Worm (Caenorhabditis elegans): ENCODE results near the gene R11G1.1.
A peak's percentile ranks its signal among the peaks of the same experiment; 100 is the strongest.

R11G1.1 gene

DNA sequence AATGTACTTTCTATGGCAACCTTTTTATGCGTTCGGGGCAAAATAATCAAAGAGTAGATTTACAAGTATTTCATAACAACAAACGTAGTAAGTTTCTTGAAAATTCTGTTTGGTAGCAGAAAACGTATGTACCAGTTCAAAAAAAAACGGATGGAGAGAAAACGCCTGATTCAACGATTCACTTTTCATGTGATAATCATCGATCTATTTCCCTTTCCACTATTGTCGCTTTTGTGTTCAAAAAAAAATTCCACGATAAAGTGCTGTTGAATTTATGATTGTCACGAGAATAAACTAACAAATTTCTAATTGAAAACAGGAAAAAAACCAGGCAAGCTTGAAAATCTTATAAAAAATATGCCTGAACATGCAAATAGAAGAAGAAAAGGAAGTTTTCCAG lies 36.5 kb downstream of the R11G1.1 start:
- no peak for TF ChIP-seq flt-1 (GFP tag; IDR thresholded peaks at IDR 0.05)
- no peak for TF ChIP-seq ref-1 (GFP tag; conservative IDR thresholded peaks at IDR 0.05)
- no peak for TF ChIP-seq klf-2 (GFP tag; conservative IDR thresholded peaks at IDR 0.05)
- TF ChIP-seq cog-1 (tag; optimal IDR thresholded peaks at IDR 0.05), result no peak
- TF ChIP-seq T22C8.4 (GFP tag; IDR thresholded peaks at IDR 0.05), result no peak
- no peak for TF ChIP-seq med-1 (GFP tag; optimal IDR thresholded peaks at IDR 0.05; ENCODE audit: insufficient read depth)
- no peak for TF ChIP-seq ztf-29 (GFP tag; IDR thresholded peaks at IDR 0.05)
- no peak for TF ChIP-seq tab-1 (GFP tag; IDR thresholded peaks at IDR 0.05)
- TF ChIP-seq ztf-23 (GFP tag; IDR thresholded peaks at IDR 0.05), result no peak

DNA sequence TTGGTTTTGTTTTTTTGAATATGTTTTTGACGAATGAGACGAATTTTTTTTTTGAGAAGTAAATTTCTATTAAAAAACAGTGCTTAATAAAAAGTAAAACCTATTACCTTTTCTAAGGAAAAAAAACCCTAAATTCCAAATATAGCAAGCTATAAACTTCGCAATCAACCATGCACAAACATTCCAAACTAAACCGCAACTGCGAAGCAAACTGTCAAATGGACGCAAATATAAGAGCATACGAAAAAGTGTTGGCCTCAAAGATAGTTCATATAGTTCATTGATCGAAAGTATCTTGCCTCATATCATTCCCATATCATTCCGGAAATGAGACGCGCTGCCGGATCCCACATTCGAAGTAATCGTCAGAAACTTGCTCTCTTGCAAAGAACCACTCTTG lies 37.3 kb downstream of the R11G1.1 start, which contains the start of gene C01C4.3:
Gene C01C4.3 (plus strand): TSS at position 301 of the 400 bp plus-strand sequence.
- no peak for TF ChIP-seq ref-1 (GFP tag; conservative IDR thresholded peaks at IDR 0.05)

DNA sequence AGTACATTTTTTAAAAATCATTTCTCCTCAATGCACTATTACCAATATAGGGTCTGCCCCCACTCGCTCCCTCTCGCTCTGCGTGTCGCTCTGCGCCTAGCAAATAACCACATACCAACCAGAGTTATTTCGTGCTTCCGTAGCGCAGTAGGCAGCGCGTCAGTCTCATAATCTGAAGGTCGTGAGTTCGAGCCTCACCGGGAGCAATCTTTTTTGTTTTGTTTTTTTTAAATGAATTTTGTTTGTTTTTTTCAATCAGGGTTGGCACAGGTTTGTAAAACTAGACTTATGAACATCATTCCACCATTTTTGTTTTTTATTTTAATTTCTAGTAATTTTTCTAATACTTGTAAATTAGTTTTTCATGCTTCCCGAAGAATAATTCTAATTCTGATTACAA lies 38.3 kb downstream of the R11G1.1 start:
- TF ChIP-seq ref-1 (GFP tag; conservative IDR thresholded peaks at IDR 0.05), result peak; percentile 87
- peak; percentile 62 for TF ChIP-seq med-1 (GFP tag; optimal IDR thresholded peaks at IDR 0.05; ENCODE audit: insufficient read depth)
- TF ChIP-seq ztf-23 (GFP tag; IDR thresholded peaks at IDR 0.05), result peak; percentile 91
- peak; percentile 96 for TF ChIP-seq flt-1 (GFP tag; IDR thresholded peaks at IDR 0.05)
- peak; percentile 94 for TF ChIP-seq tab-1 (GFP tag; IDR thresholded peaks at IDR 0.05)
- peak; percentile 90 for TF ChIP-seq cog-1 (tag; optimal IDR thresholded peaks at IDR 0.05)
- peak; percentile 88 for TF ChIP-seq ztf-29 (GFP tag; IDR thresholded peaks at IDR 0.05)
- peak; percentile 92 for TF ChIP-seq klf-2 (GFP tag; conservative IDR thresholded peaks at IDR 0.05)
- peak; percentile 89 for TF ChIP-seq T22C8.4 (GFP tag; IDR thresholded peaks at IDR 0.05)

DNA sequence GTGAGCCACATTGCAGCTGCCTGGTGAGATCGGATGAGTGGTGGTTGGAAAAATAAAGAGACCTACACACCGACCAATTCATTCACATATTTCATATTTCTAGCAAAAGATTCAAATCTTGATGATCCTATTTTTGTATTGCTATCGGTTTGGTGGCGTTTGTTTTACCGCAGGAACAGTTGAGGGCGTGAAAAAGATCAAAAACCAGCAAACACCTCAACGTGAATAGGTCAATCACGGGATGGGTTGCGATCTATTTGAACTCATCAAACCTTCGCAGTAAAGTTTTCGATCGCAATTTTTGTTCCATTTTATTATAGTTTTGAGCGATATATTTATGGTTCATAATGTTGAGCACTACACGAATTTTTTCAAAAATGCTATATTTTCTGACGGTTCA lies 42.6 kb downstream of the R11G1.1 start:
- TF ChIP-seq T22C8.4 (GFP tag; IDR thresholded peaks at IDR 0.05) (no peak), med-1 (GFP tag; optimal IDR thresholded peaks at IDR 0.05; ENCODE audit: insufficient read depth) (no peak), flt-1 (GFP tag; IDR thresholded peaks at IDR 0.05) (no peak), klf-2 (GFP tag; conservative IDR thresholded peaks at IDR 0.05) (no peak), ref-1 (GFP tag; conservative IDR thresholded peaks at IDR 0.05) (no peak), cog-1 (tag; optimal IDR thresholded peaks at IDR 0.05) (no peak), ztf-29 (GFP tag; IDR thresholded peaks at IDR 0.05) (no peak), tab-1 (GFP tag; IDR thresholded peaks at IDR 0.05) (no peak), ztf-23 (GFP tag; IDR thresholded peaks at IDR 0.05) (no peak)

DNA sequence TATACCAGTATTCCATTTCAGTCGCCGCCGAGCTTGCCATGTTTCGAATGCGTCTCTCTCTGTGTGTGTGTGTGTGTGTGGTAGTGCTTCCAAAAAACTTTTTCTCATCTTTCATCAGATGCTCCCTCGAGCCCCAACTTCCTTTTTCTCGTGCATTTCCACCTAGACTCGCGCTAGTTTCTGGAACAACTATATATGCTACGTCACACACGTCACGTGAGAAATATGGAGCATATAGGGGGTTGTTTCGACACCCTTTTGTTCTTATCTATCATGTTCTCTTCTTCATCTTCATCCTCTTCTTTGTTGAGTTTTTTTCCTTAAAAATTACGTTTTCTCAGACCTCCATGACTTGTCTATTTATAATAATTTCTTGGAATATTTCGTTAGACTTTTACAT lies 46.0 kb downstream of the R11G1.1 start:
- TF ChIP-seq cog-1 (tag; optimal IDR thresholded peaks at IDR 0.05) (no peak), flt-1 (GFP tag; IDR thresholded peaks at IDR 0.05) (no peak), ztf-29 (GFP tag; IDR thresholded peaks at IDR 0.05) (no peak), tab-1 (GFP tag; IDR thresholded peaks at IDR 0.05) (no peak), T22C8.4 (GFP tag; IDR thresholded peaks at IDR 0.05) (no peak)

DNA sequence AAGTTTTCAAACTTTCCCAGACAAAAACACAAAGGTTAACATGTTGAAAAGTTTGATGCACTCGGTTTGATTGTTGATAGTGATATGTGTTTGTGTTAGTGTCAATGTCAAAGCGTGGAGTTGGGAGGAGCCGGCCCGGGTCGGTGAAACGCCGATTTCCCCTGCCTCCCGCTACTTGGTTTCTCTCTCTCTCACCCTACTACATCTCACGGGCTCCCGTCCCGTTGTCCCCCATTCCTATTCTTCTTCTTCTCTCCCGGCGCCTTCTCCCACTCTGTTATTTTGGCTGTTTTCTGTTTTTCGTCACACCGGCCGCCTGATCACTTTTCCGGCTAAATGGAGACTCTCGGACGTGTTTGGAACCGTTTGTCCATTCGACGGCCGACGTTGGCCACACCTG lies 47.0 kb downstream of the R11G1.1 start:
- TF ChIP-seq ztf-23 (GFP tag; IDR thresholded peaks at IDR 0.05) (no peak), ztf-29 (GFP tag; IDR thresholded peaks at IDR 0.05) (no peak), tab-1 (GFP tag; IDR thresholded peaks at IDR 0.05) (no peak), flt-1 (GFP tag; IDR thresholded peaks at IDR 0.05) (no peak), ref-1 (GFP tag; conservative IDR thresholded peaks at IDR 0.05) (no peak), klf-2 (GFP tag; conservative IDR thresholded peaks at IDR 0.05) (no peak), cog-1 (tag; optimal IDR thresholded peaks at IDR 0.05) (no peak), T22C8.4 (GFP tag; IDR thresholded peaks at IDR 0.05) (no peak), med-1 (GFP tag; optimal IDR thresholded peaks at IDR 0.05; ENCODE audit: insufficient read depth) (no peak)

DNA sequence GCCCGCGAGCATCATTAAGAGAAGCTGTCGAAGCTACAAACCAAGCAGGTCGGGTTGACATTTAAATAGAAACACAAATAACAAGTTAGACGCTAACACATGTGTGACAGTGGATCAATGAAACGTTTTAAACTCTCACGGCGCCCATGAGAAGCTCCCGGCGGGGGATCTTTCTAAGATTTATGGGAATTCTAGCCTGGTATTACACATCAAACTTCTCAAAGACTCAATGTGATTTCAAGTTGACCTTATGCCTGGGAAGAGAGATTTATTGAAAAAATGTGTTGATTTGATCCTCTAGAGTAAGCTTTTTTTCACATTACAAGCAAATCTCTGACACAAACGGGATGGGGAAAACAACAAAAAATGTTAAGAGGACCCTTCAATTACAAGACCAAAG lies 50.5 kb downstream of the R11G1.1 start:
- no peak for TF ChIP-seq med-1 (GFP tag; optimal IDR thresholded peaks at IDR 0.05; ENCODE audit: insufficient read depth)
- no peak for TF ChIP-seq ztf-23 (GFP tag; IDR thresholded peaks at IDR 0.05)
- TF ChIP-seq klf-2 (GFP tag; conservative IDR thresholded peaks at IDR 0.05), result no peak

DNA sequence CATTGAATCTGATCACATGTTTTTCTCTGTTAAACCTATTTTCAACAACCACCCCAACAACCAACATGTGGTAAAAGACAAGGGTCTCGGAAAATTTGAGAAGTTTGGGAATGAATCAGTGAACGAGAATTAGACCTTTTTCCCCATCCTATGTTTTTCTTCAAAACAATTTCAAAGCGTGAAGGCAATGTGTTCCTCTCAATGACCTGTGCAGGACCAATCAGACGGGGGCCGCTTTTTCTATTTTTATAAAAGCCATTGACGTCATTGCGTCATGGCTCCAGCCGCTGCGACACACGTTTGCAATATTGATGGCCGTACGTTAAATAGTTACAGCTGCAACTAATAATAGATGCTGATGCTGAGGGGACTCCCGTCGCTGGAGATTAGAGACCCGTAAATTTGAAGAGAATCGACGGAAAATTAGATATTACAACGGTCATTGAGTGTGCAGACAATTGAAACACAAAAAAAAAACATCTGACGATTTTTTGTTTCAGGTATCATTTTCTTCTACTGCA lies 52.3 kb downstream of the R11G1.1 start:
- TF ChIP-seq ztf-29 (GFP tag; IDR thresholded peaks at IDR 0.05) (no peak), T22C8.4 (GFP tag; IDR thresholded peaks at IDR 0.05) (no peak), tab-1 (GFP tag; IDR thresholded peaks at IDR 0.05) (no peak), klf-2 (GFP tag; conservative IDR thresholded peaks at IDR 0.05) (no peak), med-1 (GFP tag; optimal IDR thresholded peaks at IDR 0.05; ENCODE audit: insufficient read depth) (no peak), ztf-23 (GFP tag; IDR thresholded peaks at IDR 0.05) (no peak), ref-1 (GFP tag; conservative IDR thresholded peaks at IDR 0.05) (no peak), cog-1 (tag; optimal IDR thresholded peaks at IDR 0.05) (no peak), flt-1 (GFP tag; IDR thresholded peaks at IDR 0.05) (no peak)

DNA sequence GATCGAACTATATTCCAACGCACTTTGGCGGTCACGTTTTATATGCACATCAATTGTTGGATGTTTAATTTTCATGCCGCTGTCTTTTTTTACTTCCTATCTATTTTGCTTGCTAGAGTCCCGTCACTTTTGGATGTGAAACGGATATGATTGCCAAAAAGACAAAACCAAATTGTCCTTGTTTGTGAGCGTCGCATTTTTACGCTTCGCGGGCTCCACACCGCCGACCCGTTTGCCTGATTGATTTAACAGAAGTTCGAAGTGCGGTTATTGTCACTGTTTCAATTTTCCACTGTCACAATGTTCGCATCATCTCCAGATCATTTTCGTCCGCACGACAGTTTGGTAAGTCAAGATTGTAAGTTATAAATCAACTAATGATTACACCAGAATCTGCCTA lies 55.5 kb downstream of the R11G1.1 start, which contains the start of gene C01C4.2:
Gene C01C4.2 (plus strand): TSS at position 301 of the 400 bp plus-strand sequence.
- TF ChIP-seq tab-1 (GFP tag; IDR thresholded peaks at IDR 0.05), result no peak
- TF ChIP-seq ref-1 (GFP tag; conservative IDR thresholded peaks at IDR 0.05), result no peak
- no peak for TF ChIP-seq T22C8.4 (GFP tag; IDR thresholded peaks at IDR 0.05)
- TF ChIP-seq med-1 (GFP tag; optimal IDR thresholded peaks at IDR 0.05; ENCODE audit: insufficient read depth), result no peak
- TF ChIP-seq ztf-29 (GFP tag; IDR thresholded peaks at IDR 0.05), result no peak
- no peak for TF ChIP-seq ztf-23 (GFP tag; IDR thresholded peaks at IDR 0.05)
- no peak for TF ChIP-seq flt-1 (GFP tag; IDR thresholded peaks at IDR 0.05)
- TF ChIP-seq klf-2 (GFP tag; conservative IDR thresholded peaks at IDR 0.05), result no peak
- TF ChIP-seq cog-1 (tag; optimal IDR thresholded peaks at IDR 0.05), result no peak

DNA sequence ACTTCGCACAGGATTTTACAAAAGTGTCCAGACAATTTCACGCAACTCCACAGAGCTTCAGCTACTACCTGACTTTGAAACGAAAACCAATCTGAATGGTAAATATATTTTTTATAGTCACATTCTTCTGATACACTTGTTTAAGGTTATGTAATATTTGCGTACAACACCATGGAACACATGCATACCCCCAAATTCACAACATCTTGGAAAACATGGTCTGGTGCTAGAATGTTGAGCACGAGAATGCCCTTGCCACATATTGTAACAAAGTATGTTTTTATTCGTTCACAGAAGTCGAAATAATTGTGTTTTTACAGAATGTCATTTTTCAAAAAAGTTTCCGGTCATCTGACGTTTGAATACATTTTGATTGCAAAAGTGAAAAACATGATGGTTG lies 56.5 kb downstream of the R11G1.1 start:
- no peak for TF ChIP-seq klf-2 (GFP tag; conservative IDR thresholded peaks at IDR 0.05)
- TF ChIP-seq ztf-29 (GFP tag; IDR thresholded peaks at IDR 0.05), result no peak
- no peak for TF ChIP-seq cog-1 (tag; optimal IDR thresholded peaks at IDR 0.05)
- TF ChIP-seq tab-1 (GFP tag; IDR thresholded peaks at IDR 0.05), result no peak
- TF ChIP-seq ref-1 (GFP tag; conservative IDR thresholded peaks at IDR 0.05), result no peak
- TF ChIP-seq flt-1 (GFP tag; IDR thresholded peaks at IDR 0.05), result no peak
- no peak for TF ChIP-seq ztf-23 (GFP tag; IDR thresholded peaks at IDR 0.05)
- TF ChIP-seq med-1 (GFP tag; optimal IDR thresholded peaks at IDR 0.05; ENCODE audit: insufficient read depth), result no peak
- TF ChIP-seq T22C8.4 (GFP tag; IDR thresholded peaks at IDR 0.05), result no peak
